Worm (Caenorhabditis elegans) whole organism, early embryonic: ENCODE data around the gene ZC317.2.

Source experiments
- B0310.2 ChIP-seq: sonication (generic microtip); optimal IDR thresholded peaks from 2 replicates; lab custom pipeline; 2016; ENCODE audit warnings: mild to moderate bottlenecking, missing genetic modification characterization, missing compliant biosample characterization
- F13C5.2 ChIP-seq: sonication (generic microtip); optimal IDR thresholded peaks from 2 replicates; lab custom pipeline; 2017; ENCODE audit warnings: mild to moderate bottlenecking, missing genetic modification characterization, inconsistent platforms, missing compliant biosample characterization
- aly-1 ChIP-seq: sonication (generic microtip); optimal IDR thresholded peaks from 2 replicates; lab custom pipeline; 2016; ENCODE audit warnings: missing genetic modification characterization, missing compliant biosample characterization
- ama-1 ChIP-seq: fragments of 150-350 bp; optimal IDR thresholded peaks from 2 replicates; lab custom pipeline; 2014
- ceh-13 ChIP-seq: fragments of 200-800 bp; sonication (Bioruptor generic); optimal IDR thresholded peaks from 2 replicates; lab custom pipeline; 2018; ENCODE audit warnings: mild to moderate bottlenecking, missing genetic modification characterization, missing compliant biosample characterization
- ceh-36 ChIP-seq: sonication (generic microtip); optimal IDR thresholded peaks from 2 replicates; lab custom pipeline; 2016; ENCODE audit warnings: missing genetic modification characterization, inconsistent platforms, missing compliant biosample characterization
- ets-7 ChIP-seq: sonication (generic microtip); optimal IDR thresholded peaks from 2 replicates; lab custom pipeline; 2016; ENCODE audit warnings: missing genotype, missing genetic modification characterization, missing compliant biosample characterization
- flt-1 ChIP-seq: fragments of 200-800 bp; sonication (Bioruptor generic); IDR thresholded peaks from 2 replicates; pipeline ENCODE4 v1.3.6; 2022; ENCODE audit warnings: missing genetic modification characterization, missing compliant biosample characterization
- hmbx-1 ChIP-seq: sonication (generic microtip); optimal IDR thresholded peaks from 2 replicates; lab custom pipeline; 2016; ENCODE audit warnings: mild to moderate bottlenecking, missing genetic modification characterization, missing compliant biosample characterization
- hmg-4 ChIP-seq: fragments of 200-800 bp; sonication (Bioruptor generic); optimal IDR thresholded peaks from 2 replicates; lab custom pipeline; 2018; ENCODE audit warnings: mild to moderate bottlenecking, missing genetic modification characterization, missing compliant biosample characterization
- hnd-1 ChIP-seq: sonication (generic microtip); optimal IDR thresholded peaks from 2 replicates; lab custom pipeline; 2016; ENCODE audit warnings: missing genetic modification characterization, missing compliant biosample characterization
- pes-1 ChIP-seq: fragments of 200-800 bp; sonication (Bioruptor generic); IDR thresholded peaks from 2 replicates; pipeline ENCODE4 v1.3.6; 2022; ENCODE audit warnings: missing genetic modification reagents, missing genetic modification characterization, missing compliant biosample characterization
- scrt-1 ChIP-seq: fragments of 200-800 bp; sonication (Bioruptor generic); IDR thresholded peaks from 2 replicates; pipeline ENCODE4 v1.3.6; 2022; ENCODE audit warnings: missing genetic modification characterization, missing compliant biosample characterization
- sea-1 ChIP-seq: fragments of 200-800 bp; sonication (Bioruptor generic); conservative IDR thresholded peaks from 2 replicates; pipeline ENCODE4 v1.3.6; 2022; ENCODE audit warnings: missing genetic modification characterization, missing compliant biosample characterization
- tbx-11 ChIP-seq: fragments of 200-800 bp; sonication (Bioruptor generic); IDR thresholded peaks from 2 replicates; pipeline ENCODE4 v1.3.6; 2022; ENCODE audit warnings: missing genetic modification characterization, missing compliant biosample characterization
- tbx-37 ChIP-seq: fragments of 200-800 bp; sonication (Bioruptor generic); conservative IDR thresholded peaks from 2 replicates; pipeline ENCODE4 v1.3.6; 2022; ENCODE audit warnings: missing genetic modification reagents, missing genetic modification characterization, missing compliant biosample characterization
- tra-4 ChIP-seq: sonication (generic microtip); optimal IDR thresholded peaks from 2 replicates; lab custom pipeline; 2017; ENCODE audit warnings: missing genetic modification characterization, missing compliant biosample characterization

ZC317.2 gene

ce11 chrV:5432499-5432898, 27.4 kb upstream of the ZC317.2 start, which contains the start of gene F08F3.8:
TSS of gene F08F3.8 (minus strand) at chrV:5432599.
- TF ChIP-seq ceh-36 (tag; lab: Kevin White, UChicago) (no peak), sea-1 (GFP tag; lab: Robert Waterston, UW) (no peak), tbx-11 (GFP tag; lab: Robert Waterston, UW) (no peak), pes-1 (GFP tag; lab: Robert Waterston, UW) (no peak), tra-4 (tag; lab: Kevin White, UChicago) (no peak), ceh-13 (GFP tag; lab: Kevin White, UChicago) (no peak), hnd-1 (tag; lab: Kevin White, UChicago) (no peak), hmbx-1 (tag; lab: Kevin White, UChicago) (no peak), tbx-37 (GFP tag; lab: Robert Waterston, UW) (no peak), ets-7 (no peak), aly-1 (tag; lab: Kevin White, UChicago) (no peak), F13C5.2 (tag; lab: Kevin White, UChicago) (no peak), ama-1 (lab: Kevin White, UChicago) (no peak), B0310.2 (tag; lab: Kevin White, UChicago) (no peak), hmg-4 (GFP tag; lab: Kevin White, UChicago) (no peak)

- no peak for TF ChIP-seq ets-7
- no peak for TF ChIP-seq F13C5.2 (tag; lab: Kevin White, UChicago)
- TF ChIP-seq tbx-11 (GFP tag; lab: Robert Waterston, UW), result no peak
- TF ChIP-seq ama-1 (lab: Kevin White, UChicago), result no peak
- no peak for TF ChIP-seq tbx-37 (GFP tag; lab: Robert Waterston, UW)
- no peak for TF ChIP-seq ceh-13 (GFP tag; lab: Kevin White, UChicago)
- TF ChIP-seq tra-4 (tag; lab: Kevin White, UChicago), result no peak
- TF ChIP-seq flt-1 (GFP tag; lab: Robert Waterston, UW), result no peak
- no peak for TF ChIP-seq aly-1 (tag; lab: Kevin White, UChicago)
- TF ChIP-seq pes-1 (GFP tag; lab: Robert Waterston, UW), result no peak
- TF ChIP-seq ceh-36 (tag; lab: Kevin White, UChicago), result no peak
- TF ChIP-seq hmg-4 (GFP tag; lab: Kevin White, UChicago), result no peak
- TF ChIP-seq hnd-1 (tag; lab: Kevin White, UChicago), result no peak
- no peak for TF ChIP-seq scrt-1
- no peak for TF ChIP-seq hmbx-1 (tag; lab: Kevin White, UChicago)
- TF ChIP-seq B0310.2 (tag; lab: Kevin White, UChicago), result no peak
- TF ChIP-seq sea-1 (GFP tag; lab: Robert Waterston, UW), result no peak
Observed at ce11 chrV:5433020-5433419, 26.9 kb upstream of the ZC317.2 start, which contains the start of gene acl-6. TSS of gene acl-6 (plus strand) at chrV:5433386.

ce11 chrV:5439068-5439467, 20.8 kb upstream of the ZC317.2 start, which contains the start of gene snpc-1.3:
TSS of gene snpc-1.3 (minus strand) at chrV:5439168.
- TF ChIP-seq ceh-13 (GFP tag; lab: Kevin White, UChicago), result no peak
- TF ChIP-seq sea-1 (GFP tag; lab: Robert Waterston, UW), result no peak
- TF ChIP-seq flt-1 (GFP tag; lab: Robert Waterston, UW), result no peak
- TF ChIP-seq F13C5.2 (tag; lab: Kevin White, UChicago), result no peak
- TF ChIP-seq hmbx-1 (tag; lab: Kevin White, UChicago), result no peak
- TF ChIP-seq pes-1 (GFP tag; lab: Robert Waterston, UW), result no peak
- no peak for TF ChIP-seq aly-1 (tag; lab: Kevin White, UChicago)
- TF ChIP-seq B0310.2 (tag; lab: Kevin White, UChicago), result no peak

- TF ChIP-seq pes-1 (GFP tag; lab: Robert Waterston, UW) (no peak), ama-1 (lab: Kevin White, UChicago) (no peak), hnd-1 (tag; lab: Kevin White, UChicago) (no peak), scrt-1 (no peak), hmbx-1 (tag; lab: Kevin White, UChicago) (no peak), F13C5.2 (tag; lab: Kevin White, UChicago) (no peak), sea-1 (GFP tag; lab: Robert Waterston, UW) (no peak), ets-7 (no peak), B0310.2 (tag; lab: Kevin White, UChicago) (no peak), tra-4 (tag; lab: Kevin White, UChicago) (no peak), ceh-13 (GFP tag; lab: Kevin White, UChicago) (no peak), ceh-36 (tag; lab: Kevin White, UChicago) (no peak), aly-1 (tag; lab: Kevin White, UChicago) (no peak), flt-1 (GFP tag; lab: Robert Waterston, UW) (no peak), tbx-37 (GFP tag; lab: Robert Waterston, UW) (no peak), hmg-4 (GFP tag; lab: Kevin White, UChicago) (no peak)
Observed at ce11 chrV:5442366-5442765, 17.5 kb upstream of the ZC317.2 start.

- TF ChIP-seq ceh-13 (GFP tag; lab: Kevin White, UChicago) (no peak), pes-1 (GFP tag; lab: Robert Waterston, UW) (no peak), ceh-36 (tag; lab: Kevin White, UChicago) (no peak), tbx-37 (GFP tag; lab: Robert Waterston, UW) (no peak), flt-1 (GFP tag; lab: Robert Waterston, UW) (no peak), aly-1 (tag; lab: Kevin White, UChicago) (no peak), hnd-1 (tag; lab: Kevin White, UChicago) (no peak), F13C5.2 (tag; lab: Kevin White, UChicago) (no peak), B0310.2 (tag; lab: Kevin White, UChicago) (no peak), tra-4 (tag; lab: Kevin White, UChicago) (no peak), ama-1 (lab: Kevin White, UChicago) (no peak), tbx-11 (GFP tag; lab: Robert Waterston, UW) (no peak), ets-7 (no peak), hmbx-1 (tag; lab: Kevin White, UChicago) (no peak), sea-1 (GFP tag; lab: Robert Waterston, UW) (no peak), hmg-4 (GFP tag; lab: Kevin White, UChicago) (no peak), scrt-1 (no peak)
Observed at ce11 chrV:5444037-5444436, 15.9 kb upstream of the ZC317.2 start.

- TF ChIP-seq B0310.2 (tag; lab: Kevin White, UChicago) (no peak), tbx-37 (GFP tag; lab: Robert Waterston, UW) (no peak), ama-1 (lab: Kevin White, UChicago) (no peak), hnd-1 (tag; lab: Kevin White, UChicago) (no peak), pes-1 (GFP tag; lab: Robert Waterston, UW) (no peak), tbx-11 (GFP tag; lab: Robert Waterston, UW) (no peak), F13C5.2 (tag; lab: Kevin White, UChicago) (no peak), ceh-13 (GFP tag; lab: Kevin White, UChicago) (no peak), ceh-36 (tag; lab: Kevin White, UChicago) (no peak), scrt-1 (no peak), ets-7 (no peak), hmg-4 (GFP tag; lab: Kevin White, UChicago) (no peak), flt-1 (GFP tag; lab: Robert Waterston, UW) (no peak), sea-1 (GFP tag; lab: Robert Waterston, UW) (no peak), aly-1 (tag; lab: Kevin White, UChicago) (no peak), hmbx-1 (tag; lab: Kevin White, UChicago) (no peak), tra-4 (tag; lab: Kevin White, UChicago) (no peak)
Observed at ce11 chrV:5445839-5446238, 14.1 kb upstream of the ZC317.2 start, which contains the start of gene F08F3.1. TSS of gene F08F3.1 (plus strand) at chrV:5446139.
